Fruit fly (Drosophila melanogaster) whole organism, embryonic: ENCODE data around the gene Nin.

ENCODE experiments used
- ATbp ChIP-seq: fragments of 200-800 bp; sonication (Bioruptor generic); optimal IDR thresholded peaks from 2 replicates; lab custom pipeline; 2017; ENCODE audit warnings: missing biosample characterization, mild to moderate bottlenecking, missing genetic modification characterization, missing genetic modification reagents
- Atf3 ChIP-seq: fragments of 200-800 bp; sonication (Bioruptor generic); optimal IDR thresholded peaks from 3 replicates; lab custom pipeline; 2016; ENCODE audit warnings: missing biosample characterization, missing genetic modification characterization
- B-H2 ChIP-seq: fragments of 200-800 bp; sonication (Bioruptor generic); optimal IDR thresholded peaks from 2 replicates; lab custom pipeline; 2018; ENCODE audit warnings: missing biosample characterization, mild to moderate bottlenecking, missing genetic modification characterization
- CG10147 ChIP-seq: fragments of 200-800 bp; sonication (Bioruptor generic); optimal IDR thresholded peaks from 2 replicates; lab custom pipeline; 2019; ENCODE audit warnings: missing biosample characterization, mild to moderate bottlenecking, missing genetic modification characterization, moderate library complexity
- CG10543 ChIP-seq: fragments of 200-800 bp; sonication (Bioruptor generic); optimal IDR thresholded peaks from 3 replicates; lab custom pipeline; 2017; ENCODE audit warnings: missing biosample characterization, mild to moderate bottlenecking, missing genetic modification characterization, moderate library complexity
- CG11085 ChIP-seq: fragments of 200-800 bp; sonication (Bioruptor generic); IDR thresholded peaks from 2 replicates; pipeline ENCODE4 v1.3.6; 2022; ENCODE audit warnings: missing biosample characterization, missing genetic modification characterization
- CG11247 ChIP-seq: fragments of 200-800 bp; sonication (Bioruptor generic); IDR thresholded peaks from 2 replicates; pipeline ENCODE4 v1.3.6; 2022; ENCODE audit warnings: missing biosample characterization, missing genetic modification characterization
- CG11696 ChIP-seq: fragments of 200-800 bp; sonication (Bioruptor generic); IDR thresholded peaks from 2 replicates; pipeline ENCODE4 v1.3.6; 2022; ENCODE audit warnings: missing biosample characterization, missing genetic modification characterization
- CG12071 ChIP-seq: fragments of 200-800 bp; sonication (Bioruptor generic); optimal IDR thresholded peaks from 3 replicates; lab custom pipeline; 2018; ENCODE audit warnings: missing biosample characterization, mild to moderate bottlenecking, missing genetic modification characterization
- CG13296 ChIP-seq: fragments of 200-800 bp; sonication (Bioruptor generic); optimal IDR thresholded peaks from 3 replicates; lab custom pipeline; 2018; ENCODE audit warnings: missing biosample characterization, mild to moderate bottlenecking, missing genetic modification characterization
- CG13894 ChIP-seq: fragments of 200-800 bp; sonication (Bioruptor generic); optimal IDR thresholded peaks from 3 replicates; lab custom pipeline; 2018; ENCODE audit warnings: missing biosample characterization, mild to moderate bottlenecking, missing genetic modification characterization, moderate library complexity
- CG15514 ChIP-seq: fragments of 200-800 bp; sonication (Bioruptor generic); optimal IDR thresholded peaks from 3 replicates; lab custom pipeline; 2017; ENCODE audit warnings: missing biosample characterization, missing genetic modification characterization, mild to moderate bottlenecking, moderate library complexity, missing genetic modification reagents
- CG2129 ChIP-seq: fragments of 200-800 bp; sonication (Bioruptor generic); IDR thresholded peaks from 2 replicates; pipeline ENCODE4 v1.3.6; 2022; ENCODE audit warnings: missing biosample characterization, missing genetic modification characterization; ENCODE audit not compliant: partially characterized antibody
- CG2199 ChIP-seq: fragments of 200-800 bp; sonication (Bioruptor generic); IDR thresholded peaks from 3 replicates; pipeline ENCODE4 v1.3.6; 2022; ENCODE audit warnings: missing biosample characterization, missing genetic modification characterization
- CG3281 ChIP-seq: fragments of 200-800 bp; sonication (Bioruptor generic); optimal IDR thresholded peaks from 3 replicates; lab custom pipeline; 2017; ENCODE audit warnings: missing biosample characterization, mild to moderate bottlenecking, missing genetic modification characterization
- CG5953 ChIP-seq: fragments of 200-800 bp; sonication (Bioruptor generic); IDR thresholded peaks from 2 replicates; pipeline ENCODE4 v1.3.6; 2022; ENCODE audit warnings: missing biosample characterization, missing genetic modification characterization
- CG6254 ChIP-seq: fragments of 200-800 bp; sonication (Bioruptor generic); optimal IDR thresholded peaks from 3 replicates; lab custom pipeline; 2017; ENCODE audit warnings: mild to moderate bottlenecking, missing biosample characterization, missing genetic modification reagents, missing genetic modification characterization
- CG6791 ChIP-seq: fragments of 200-800 bp; sonication (Bioruptor generic); IDR thresholded peaks from 3 replicates; pipeline ENCODE4 v1.3.6; 2022; ENCODE audit warnings: missing biosample characterization, missing genetic modification characterization; ENCODE audit not compliant: partially characterized antibody
- CG8359 ChIP-seq: fragments of 200-800 bp; sonication (Bioruptor generic); optimal IDR thresholded peaks from 2 replicates; lab custom pipeline; 2017; ENCODE audit warnings: missing biosample characterization, mild to moderate bottlenecking, missing genetic modification characterization, borderline replicate concordance
- CG9215 ChIP-seq: fragments of 200-800 bp; sonication (Bioruptor generic); IDR thresholded peaks from 2 replicates; pipeline ENCODE4 v1.3.6; 2022; ENCODE audit warnings: missing biosample characterization, missing genetic modification characterization
- Deaf1 ChIP-seq: fragments of 200-800 bp; optimal IDR thresholded peaks from 3 replicates; lab custom pipeline; 2019; ENCODE audit warnings: missing biosample characterization, mild to moderate bottlenecking, missing genetic modification characterization, moderate library complexity
- Dip2 ChIP-seq: fragments of 200-800 bp; sonication (Bioruptor generic); IDR thresholded peaks from 2 replicates; pipeline ENCODE4 v1.3.6; 2022; ENCODE audit warnings: missing biosample characterization, missing genetic modification characterization
- ERR ChIP-seq: fragments of 200-800 bp; sonication (Bioruptor generic); optimal IDR thresholded peaks from 2 replicates; lab custom pipeline; 2016; ENCODE audit warnings: missing biosample characterization, missing genetic modification characterization
- GATAe ChIP-seq: fragments of 200-800 bp; sonication (Bioruptor generic); conservative IDR thresholded peaks from 2 replicates; pipeline ENCODE4 v1.3.6; 2022; ENCODE audit warnings: missing biosample characterization, missing genetic modification characterization
- HmgZ ChIP-seq: fragments of 200-800 bp; sonication (Bioruptor generic); optimal IDR thresholded peaks from 2 replicates; lab custom pipeline; 2018; ENCODE audit warnings: missing biosample characterization, mild to moderate bottlenecking, missing genetic modification characterization
- Side ChIP-seq: fragments of 200-800 bp; sonication (Bioruptor generic); optimal IDR thresholded peaks from 2 replicates; lab custom pipeline; 2016; ENCODE audit warnings: missing biosample characterization, missing genetic modification characterization
- aop ChIP-seq: fragments of 200-800 bp; sonication (Bioruptor generic); IDR thresholded peaks from 2 replicates; pipeline ENCODE4 v1.3.6; 2022; ENCODE audit warnings: missing biosample characterization, missing genetic modification characterization
- bowl ChIP-seq: fragments of 200-800 bp; sonication (Bioruptor generic); IDR thresholded peaks from 2 replicates; pipeline ENCODE4 v1.3.6; 2022; ENCODE audit warnings: missing biosample characterization, missing genetic modification characterization
- cato ChIP-seq: fragments of 200-800 bp; sonication (Bioruptor generic); optimal IDR thresholded peaks from 2 replicates; lab custom pipeline; 2016; ENCODE audit warnings: missing biosample characterization, missing genetic modification characterization, borderline replicate concordance
- eve ChIP-seq, 2 experiments: fragments of >200 bp; optimal IDR thresholded peaks; 2 replicates each; lab custom pipeline; 2017; ENCODE audit warnings: missing biosample characterization in 2 of 2, missing genetic modification characterization in 2 of 2
- exex ChIP-seq: fragments of 200-800 bp; sonication (Bioruptor generic); optimal IDR thresholded peaks from 4 replicates; lab custom pipeline; 2018; ENCODE audit warnings: missing biosample characterization, mild to moderate bottlenecking, missing genetic modification characterization, moderate library complexity
- fu2 ChIP-seq: fragments of 200-800 bp; sonication (Bioruptor generic); optimal IDR thresholded peaks from 2 replicates; lab custom pipeline; 2016; ENCODE audit warnings: missing biosample characterization, missing genetic modification characterization
- gem ChIP-seq: fragments of 200-800 bp; sonication (Bioruptor generic); optimal IDR thresholded peaks from 2 replicates; lab custom pipeline; 2019; ENCODE audit warnings: missing biosample characterization, mild to moderate bottlenecking, missing genetic modification characterization, moderate library complexity
- grn ChIP-seq: fragments of 200-800 bp; sonication (Bioruptor generic); optimal IDR thresholded peaks from 3 replicates; lab custom pipeline; 2017; ENCODE audit warnings: missing biosample characterization, missing genetic modification characterization
- mirr ChIP-seq: fragments of 200-800 bp; sonication (Bioruptor generic); optimal IDR thresholded peaks from 3 replicates; lab custom pipeline; 2018; ENCODE audit warnings: missing biosample characterization, mild to moderate bottlenecking, missing genetic modification characterization
- odd ChIP-seq: fragments of 200-800 bp; sonication (Bioruptor generic); optimal IDR thresholded peaks from 2 replicates; lab custom pipeline; 2017; ENCODE audit warnings: missing biosample characterization, mild to moderate bottlenecking, missing genetic modification characterization
- peb ChIP-seq: fragments of 200-800 bp; sonication (Bioruptor generic); IDR thresholded peaks from 2 replicates; pipeline ENCODE4 v1.3.6; 2022; ENCODE audit warnings: missing biosample characterization, missing genetic modification characterization
- pros ChIP-seq: fragments of 200-800 bp; sonication (Bioruptor generic); optimal IDR thresholded peaks from 3 replicates; lab custom pipeline; 2019; ENCODE audit warnings: missing biosample characterization, mild to moderate bottlenecking, missing genetic modification characterization, moderate library complexity
- rib ChIP-seq: fragments of 200-800 bp; sonication (Bioruptor generic); IDR thresholded peaks from 2 replicates; pipeline ENCODE4 v1.3.6; 2022; ENCODE audit warnings: missing biosample characterization, missing genetic modification characterization
- salm ChIP-seq: fragments of 200-800 bp; sonication (Bioruptor generic); optimal IDR thresholded peaks from 2 replicates; lab custom pipeline; 2018; ENCODE audit warnings: missing biosample characterization, mild to moderate bottlenecking, missing genetic modification characterization
- schlank ChIP-seq: fragments of 200-800 bp; sonication (Bioruptor generic); optimal IDR thresholded peaks from 2 replicates; lab custom pipeline; 2018; ENCODE audit warnings: missing biosample characterization, mild to moderate bottlenecking, missing genetic modification characterization
- sens ChIP-seq: fragments of 200-800 bp; sonication (Bioruptor generic); peaks from one replicate; lab custom pipeline; 2016; ENCODE audit warnings: missing biosample characterization, missing genetic modification characterization
- slbo ChIP-seq: fragments of 200-800 bp; sonication (Bioruptor generic); IDR thresholded peaks from 2 replicates; pipeline ENCODE4 v1.3.6; 2022; ENCODE audit warnings: missing biosample characterization, missing genetic modification characterization
- tup ChIP-seq: fragments of 200-800 bp; sonication (Bioruptor generic); optimal IDR thresholded peaks from 2 replicates; lab custom pipeline; 2016; ENCODE audit warnings: missing biosample characterization, mild to moderate bottlenecking, missing genetic modification characterization, moderate library complexity
- vnd ChIP-seq: fragments of 200-800 bp; sonication (Bioruptor generic); IDR thresholded peaks from 3 replicates; pipeline ENCODE4 v1.3.6; 2022; ENCODE audit warnings: missing biosample characterization, missing genetic modification characterization; ENCODE audit not compliant: partially characterized antibody

Nin gene

dm6 chr2L:5234714-5235298 lies 43.5 kb downstream of the Nin start (continued):
- TF ChIP-seq pros, result peak; percentile 68
- peak; percentile 7 for TF ChIP-seq sens

- TF ChIP-seq peb (GFP tag; lab: Robert Waterston, UW), result no peak
- no peak for TF ChIP-seq CG2129 (GFP tag; lab: Robert Waterston, UW)
- TF ChIP-seq aop (GFP tag; lab: Robert Waterston, UW), result no peak
- 0 out of 2 replicates have a peak, but pooled peaks have one; percentile 34 for TF ChIP-seq CG11696 (GFP tag; lab: Robert Waterston, UW)
- 0 out of 3 replicates have a peak, but pooled peaks have one; percentile 54 for TF ChIP-seq CG2199 (GFP tag; lab: Robert Waterston, UW)
- TF ChIP-seq Side (GFP tag; lab: Kevin White, UChicago), result peak; percentile 6
- no peak for TF ChIP-seq CG5953 (GFP tag; lab: Robert Waterston, UW)
- TF ChIP-seq mirr, result peak; percentile 88
- TF ChIP-seq CG9215 (GFP tag; lab: Robert Waterston, UW), result no peak
- peak; percentile 38 for TF ChIP-seq CG13296
- no peak for TF ChIP-seq Atf3 (GFP tag; lab: Kevin White, UChicago)
- TF ChIP-seq bowl (GFP tag; lab: Robert Waterston, UW), result no peak
- peak; percentile 98 for TF ChIP-seq CG8359 (GFP tag; lab: Kevin White, UChicago)
- TF ChIP-seq salm, result peak; percentile 57
- peak; percentile 46 for TF ChIP-seq odd (GFP tag; lab: Kevin White, UChicago)
- TF ChIP-seq CG11247 (GFP tag; lab: Robert Waterston, UW), result no peak
- TF ChIP-seq GATAe (GFP tag; lab: Robert Waterston, UW), result peak; percentile 68
- TF ChIP-seq rib (GFP tag; lab: Robert Waterston, UW), result peak; percentile 16; the same call in 1 of the 2 replicates
- peak; percentile 14 for TF ChIP-seq schlank (tag; lab: Kevin White, UChicago)
- no peak for TF ChIP-seq fu2 (GFP tag; lab: Kevin White, UChicago)
- peak; percentile 57; the same call in 2 of the 3 replicates for TF ChIP-seq vnd (GFP tag; lab: Robert Waterston, UW)
- TF ChIP-seq CG15514 (GFP tag; lab: Kevin White, UChicago), result peak; percentile 2
- TF ChIP-seq eve (GFP tag; optimal IDR thresholded peaks at IDR 0.05; lab: Kevin White, UChicago), result peak in 1 of 2 experiments; percentile 1
- TF ChIP-seq B-H2 (GFP tag; lab: Kevin White, UChicago), result peak; percentile 27
- no peak for TF ChIP-seq slbo (GFP tag; lab: Robert Waterston, UW)
- TF ChIP-seq Dip2, result no peak
- peak; percentile 23 for TF ChIP-seq ATbp (GFP tag; lab: Kevin White, UChicago)
- TF ChIP-seq tup (GFP tag; lab: Kevin White, UChicago), result no peak
- TF ChIP-seq CG10147, result peak; percentile 26
- TF ChIP-seq CG11085 (GFP tag; lab: Robert Waterston, UW), result no peak
- TF ChIP-seq sens, result peak; percentile 33
- no peak for TF ChIP-seq cato (GFP tag; lab: Kevin White, UChicago)
- TF ChIP-seq CG12071, result peak; percentile 15
- TF ChIP-seq HmgZ (tag; lab: Kevin White, UChicago), result peak; percentile 48
- TF ChIP-seq CG3281, result peak; percentile 42
- peak; percentile 4 for TF ChIP-seq gem (tag; lab: Kevin White, UChicago)
- no peak for TF ChIP-seq ERR (GFP tag; lab: Kevin White, UChicago)
- TF ChIP-seq Deaf1 (tag; lab: Kevin White, UChicago), result peak; percentile 12
- TF ChIP-seq exex (tag; lab: Kevin White, UChicago), result peak; percentile 92
- TF ChIP-seq CG10543 (GFP tag; lab: Kevin White, UChicago), result peak; percentile 93
- peak; percentile 64 for TF ChIP-seq grn (GFP tag; lab: Kevin White, UChicago)
- TF ChIP-seq CG6791, result 0 out of 3 replicates have a peak, but pooled peaks have one; percentile 24
- TF ChIP-seq CG6254 (GFP tag; lab: Kevin White, UChicago), result peak; percentile 10
- peak; percentile 15 for TF ChIP-seq CG13894 (tag; lab: Kevin White, UChicago)
These were observed 45.1 kb downstream of the Nin start for dm6 chr2L:5232967-5233909.
